Fruit fly (Drosophila melanogaster) whole organism, wandering third instar larva: ENCODE measurements around the gene CG6398.

Experiments
- CG32264 ChIP-seq: fragments of 200-800 bp; sonication (Bioruptor generic); optimal IDR thresholded peaks from 2 replicates; lab custom pipeline; 2016; ENCODE audit warnings: missing biosample characterization, missing genetic modification characterization
- Dif ChIP-seq: fragments of 200-275, 200-300 bp; sonication (Bioruptor generic); optimal IDR thresholded peaks from 2 replicates; lab custom pipeline; 2018; ENCODE audit warnings: missing biosample characterization, missing genetic modification characterization; ENCODE audit not compliant: partially characterized antibody
- Mio ChIP-seq: sonication (Bioruptor generic); optimal IDR thresholded peaks from 2 replicates; lab custom pipeline; 2016; ENCODE audit warnings: missing biosample characterization, missing genetic modification characterization
- OdsH ChIP-seq: fragments of 200-800 bp; sonication (Bioruptor generic); optimal IDR thresholded peaks from 2 replicates; lab custom pipeline; 2016; ENCODE audit warnings: missing biosample characterization, mild to moderate bottlenecking, missing genetic modification characterization
- Vsx2 ChIP-seq: fragments of 200-300, 225-300 bp; sonication (Bioruptor generic); optimal IDR thresholded peaks from 2 replicates; lab custom pipeline; 2018; ENCODE audit warnings: missing biosample characterization, missing genetic modification characterization; ENCODE audit not compliant: partially characterized antibody
- br ChIP-seq: fragments of 200-800 bp; sonication (Bioruptor generic); optimal IDR thresholded peaks from 2 replicates; lab custom pipeline; 2016; ENCODE audit warnings: missing biosample characterization, missing genetic modification characterization
- brk ChIP-seq: fragments of 200-800 bp; sonication (Bioruptor generic); optimal IDR thresholded peaks from 2 replicates; lab custom pipeline; 2016; ENCODE audit warnings: missing biosample characterization, mild to moderate bottlenecking, missing genetic modification characterization
- dl ChIP-seq, 2 experiments: fragments of 175-275, 200-275 bp in 1 of 2; fragments of 200-275 bp in 1 of 2; sonication (Bioruptor generic); optimal IDR thresholded peaks; lab custom pipeline; 2018; ENCODE audit warnings: mild to moderate bottlenecking in 2 of 2, missing biosample characterization in 2 of 2, missing genetic modification characterization in 2 of 2, moderate library complexity in 2 of 2; ENCODE audit not compliant: partially characterized antibody in 2 of 2, insufficient read depth in 1 of 2
- h ChIP-seq: fragments of 200-800 bp; sonication (Bioruptor generic); optimal IDR thresholded peaks from 3 replicates; lab custom pipeline; 2016; ENCODE audit warnings: missing biosample characterization, mild to moderate bottlenecking, missing genetic modification characterization
- jim ChIP-seq: fragments of 175-275, 200-325 bp; sonication (Bioruptor generic); optimal IDR thresholded peaks from 2 replicates; lab custom pipeline; 2016; ENCODE audit warnings: missing biosample characterization, mild to moderate bottlenecking, missing genetic modification characterization
- lola ChIP-seq: fragments of >200 bp; optimal IDR thresholded peaks from 2 replicates; lab custom pipeline; 2017; ENCODE audit warnings: missing biosample characterization, missing genetic modification characterization
- pan ChIP-seq: fragments of >200 bp; optimal IDR thresholded peaks from 2 replicates; lab custom pipeline; 2017
- psq ChIP-seq: fragments of 200-800 bp; sonication (Bioruptor generic); optimal IDR thresholded peaks from 3 replicates; lab custom pipeline; 2017; ENCODE audit warnings: missing biosample characterization, mild to moderate bottlenecking, missing genetic modification characterization, moderate library complexity
- usp ChIP-seq: fragments of >200 bp; optimal IDR thresholded peaks from 2 replicates; lab custom pipeline; 2017; ENCODE audit warnings: missing biosample characterization, missing genetic modification characterization

DNA sequence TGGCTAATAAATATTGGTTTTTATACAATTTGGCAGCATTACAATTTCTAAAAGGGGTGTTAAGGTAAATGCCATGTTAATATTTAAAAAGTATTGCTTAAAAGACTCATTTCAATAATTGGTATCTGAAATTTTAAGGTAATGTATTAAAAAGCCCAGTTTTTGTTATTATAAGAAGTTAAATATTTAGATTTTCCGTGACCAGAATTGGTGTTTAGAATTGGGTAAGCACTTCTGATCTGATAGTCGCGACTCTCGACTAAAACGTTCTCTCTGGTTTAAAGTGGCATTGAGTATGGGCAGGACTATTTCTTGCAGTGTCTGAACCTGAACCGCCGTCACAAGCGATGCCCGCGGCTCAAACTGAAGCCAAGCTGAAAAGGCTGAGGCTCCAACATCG, 14.2 kb upstream of the CG6398 start:
- TF ChIP-seq Dif (no peak), dl (GFP tag; optimal IDR thresholded peaks at IDR 0.05; lab: Kevin White, UChicago; ENCODE audit: insufficient read depth in 1 of 2, partially characterized antibody in 2 of 2) (no peak), br (GFP tag; lab: Kevin White, UChicago) (peak; percentile 3), Mio (GFP tag; lab: Kevin White, UChicago) (no peak), jim (GFP tag; lab: Kevin White, UChicago) (no peak), usp (GFP tag; lab: Kevin White, UChicago) (no peak), CG32264 (GFP tag; lab: Kevin White, UChicago) (no peak), OdsH (GFP tag; lab: Kevin White, UChicago) (peak; percentile 78), pan (lab: Kevin White, UChicago) (no peak), psq (GFP tag; lab: Kevin White, UChicago) (peak; percentile 31), brk (GFP tag; lab: Kevin White, UChicago) (no peak), h (GFP tag; lab: Kevin White, UChicago) (peak; percentile 54), Vsx2 (GFP tag; lab: Kevin White, UChicago) (no peak), lola (no peak)
